Worm (Caenorhabditis elegans): ENCODE measurements around the gene ZC250.5.

DNA sequence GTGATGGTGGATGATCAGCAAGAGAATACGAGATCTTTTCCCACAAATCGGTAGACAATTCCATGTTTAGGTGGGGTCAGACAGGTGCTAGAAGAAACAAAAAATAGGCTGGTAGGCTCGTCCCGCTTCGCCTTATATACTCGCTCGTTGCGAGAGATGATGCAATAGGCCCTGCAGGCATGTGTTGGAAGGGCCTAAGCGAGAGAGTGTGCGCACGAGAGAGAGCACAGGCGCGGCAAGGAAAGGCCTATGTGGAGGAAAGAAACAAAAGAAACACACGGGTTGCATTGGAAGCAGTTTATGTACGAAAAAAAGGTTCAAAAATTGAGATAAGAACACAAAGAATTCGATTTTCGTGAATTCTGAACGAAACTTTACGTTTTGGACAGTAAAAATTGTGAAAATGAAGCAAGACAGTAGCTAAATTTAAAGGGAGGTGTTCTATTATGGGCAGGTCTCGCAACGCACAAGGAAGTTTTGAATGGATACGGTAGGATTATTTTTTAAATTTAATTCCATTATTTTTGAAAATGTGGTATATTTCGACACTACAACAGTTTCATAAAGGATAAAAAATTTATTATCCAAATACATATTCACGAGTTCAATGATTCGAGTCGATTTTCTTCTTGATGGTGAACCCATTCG, 24.7 kb upstream of the ZC250.5 start, which contains the start of gene F44E7.5:
- TF ChIP-seq unc-39 (tag; optimal IDR thresholded peaks at IDR 0.05): no peak
- no peak for TF ChIP-seq ZK546.5 (tag; optimal IDR thresholded peaks at IDR 0.05)
- TF ChIP-seq ztf-11 (tag; optimal IDR thresholded peaks at IDR 0.05): no peak
- TF ChIP-seq nhr-10 (tag; optimal IDR thresholded peaks at IDR 0.05): no peak

Data from whole organism, L2 larva.